Fruit fly (Drosophila melanogaster) whole organism, embryonic: ENCODE measurements around the gene GCS2beta.

Source experiments
- Abd-B ChIP-seq: fragments of 200-800 bp; sonication (Bioruptor generic); optimal IDR thresholded peaks from 2 replicates; lab custom pipeline; 2018; ENCODE audit warnings: missing biosample characterization, mild to moderate bottlenecking, missing genetic modification characterization, moderate library complexity
- CG10321 ChIP-seq: fragments of 200-800 bp; sonication (Bioruptor generic); IDR thresholded peaks from 2 replicates; pipeline ENCODE4 v1.3.6; 2022; ENCODE audit warnings: missing biosample characterization, missing genetic modification characterization
- CG10565 ChIP-seq: fragments of 200-800 bp; sonication (Bioruptor generic); optimal IDR thresholded peaks from 3 replicates; lab custom pipeline; 2016; ENCODE audit warnings: missing biosample characterization, mild to moderate bottlenecking, missing genetic modification characterization
- CG10979 ChIP-seq: fragments of 200-800 bp; sonication (Bioruptor generic); optimal IDR thresholded peaks from 2 replicates; lab custom pipeline; 2018; ENCODE audit warnings: missing biosample characterization, mild to moderate bottlenecking, missing genetic modification characterization, moderate library complexity
- CG13424 ChIP-seq: fragments of 200-800 bp; sonication (Bioruptor generic); optimal IDR thresholded peaks from 2 replicates; lab custom pipeline; 2019; ENCODE audit warnings: missing biosample characterization, mild to moderate bottlenecking, missing genetic modification characterization, moderate library complexity
- CG14710 ChIP-seq: fragments of 200-800 bp; sonication (Bioruptor generic); optimal IDR thresholded peaks from 3 replicates; lab custom pipeline; 2019; ENCODE audit warnings: missing biosample characterization, mild to moderate bottlenecking, missing genetic modification characterization, moderate library complexity
- CG1529 ChIP-seq: fragments of 200-800 bp; sonication (Bioruptor generic); optimal IDR thresholded peaks from 3 replicates; lab custom pipeline; 2018; ENCODE audit warnings: missing biosample characterization, missing genetic modification characterization
- CG15696 ChIP-seq: fragments of 200-800 bp; sonication (Bioruptor generic); optimal IDR thresholded peaks from 2 replicates; lab custom pipeline; 2019; ENCODE audit warnings: missing biosample characterization, mild to moderate bottlenecking, missing genetic modification characterization, moderate library complexity
- CG17361 ChIP-seq: fragments of 200-800 bp; sonication (Bioruptor generic); IDR thresholded peaks from 3 replicates; pipeline ENCODE4 v1.3.6; 2022; ENCODE audit warnings: missing biosample characterization, missing genetic modification characterization
- CG17802 ChIP-seq: fragments of 200-800 bp; sonication (Bioruptor generic); optimal IDR thresholded peaks from 2 replicates; lab custom pipeline; 2018; ENCODE audit warnings: missing biosample characterization, mild to moderate bottlenecking, missing genetic modification characterization, moderate library complexity
- CG4328 ChIP-seq: fragments of 200-800 bp; sonication (Bioruptor generic); optimal IDR thresholded peaks from 3 replicates; lab custom pipeline; 2017; ENCODE audit warnings: missing biosample characterization, missing genetic modification reagents, missing genetic modification characterization
- CG4854 ChIP-seq: fragments of 200-800 bp; sonication (Bioruptor generic); optimal IDR thresholded peaks from 2 replicates; lab custom pipeline; 2016; ENCODE audit warnings: missing biosample characterization, missing genetic modification characterization, inconsistent platforms
- CG5953 ChIP-seq: fragments of 200-800 bp; sonication (Bioruptor generic); IDR thresholded peaks from 2 replicates; pipeline ENCODE4 v1.3.6; 2022; ENCODE audit warnings: missing biosample characterization, missing genetic modification characterization
- CG7271 ChIP-seq: fragments of 200-800 bp; sonication (Bioruptor generic); optimal IDR thresholded peaks from 2 replicates; lab custom pipeline; 2018; ENCODE audit warnings: missing biosample characterization, mild to moderate bottlenecking, missing genetic modification characterization, moderate library complexity
- CG7372 ChIP-seq: fragments of 200-800 bp; sonication (Bioruptor generic); IDR thresholded peaks from 2 replicates; pipeline ENCODE4 v1.3.6; 2022; ENCODE audit warnings: missing biosample characterization, missing genetic modification characterization
- CG8359 ChIP-seq: fragments of 200-800 bp; sonication (Bioruptor generic); optimal IDR thresholded peaks from 2 replicates; lab custom pipeline; 2017; ENCODE audit warnings: missing biosample characterization, mild to moderate bottlenecking, missing genetic modification characterization, borderline replicate concordance
- CG9215 ChIP-seq: fragments of 200-800 bp; sonication (Bioruptor generic); IDR thresholded peaks from 2 replicates; pipeline ENCODE4 v1.3.6; 2022; ENCODE audit warnings: missing biosample characterization, missing genetic modification characterization
- CG9876 ChIP-seq: fragments of 200-800 bp; sonication (Bioruptor generic); optimal IDR thresholded peaks from 2 replicates; lab custom pipeline; 2016; ENCODE audit warnings: missing biosample characterization, missing genetic modification characterization
- CoRest ChIP-seq: fragments of 200-800 bp; sonication (Bioruptor generic); optimal IDR thresholded peaks from 3 replicates; lab custom pipeline; 2018; ENCODE audit warnings: missing biosample characterization, mild to moderate bottlenecking, missing genetic modification characterization, moderate library complexity
- Dip3 ChIP-seq: fragments of 200-800 bp; sonication (Bioruptor generic); optimal IDR thresholded peaks from 3 replicates; lab custom pipeline; 2016; ENCODE audit warnings: missing biosample characterization, missing genetic modification characterization
- HLH4C ChIP-seq: fragments of 200-800 bp; sonication (Bioruptor generic); IDR thresholded peaks from 3 replicates; pipeline ENCODE4 v1.3.6; 2022; ENCODE audit warnings: missing biosample characterization, missing genetic modification characterization; ENCODE audit not compliant: partially characterized antibody
- Hr3 ChIP-seq: fragments of 200-800 bp; sonication (Bioruptor generic); optimal IDR thresholded peaks from 3 replicates; lab custom pipeline; 2016; ENCODE audit warnings: missing biosample characterization, missing genetic modification characterization
- Mrtf ChIP-seq: fragments of 200-800 bp; sonication (Bioruptor generic); IDR thresholded peaks from 3 replicates; pipeline ENCODE4 v1.3.6; 2022; ENCODE audit warnings: missing biosample characterization, missing genetic modification characterization
- Neu2 ChIP-seq: fragments of 200-800 bp; sonication (Bioruptor generic); optimal IDR thresholded peaks from 3 replicates; lab custom pipeline; 2016; ENCODE audit warnings: missing biosample characterization, missing genetic modification characterization, borderline replicate concordance
- NfI ChIP-seq: fragments of 200-800 bp; sonication (Bioruptor generic); optimal IDR thresholded peaks from 3 replicates; lab custom pipeline; 2018; ENCODE audit warnings: missing biosample characterization, mild to moderate bottlenecking, missing genetic modification characterization, moderate library complexity
- PHDP ChIP-seq: fragments of 200-800 bp; sonication (Bioruptor generic); optimal IDR thresholded peaks from 3 replicates; lab custom pipeline; 2018; ENCODE audit warnings: missing biosample characterization, mild to moderate bottlenecking, missing genetic modification characterization, moderate library complexity
- Ptx1 ChIP-seq: fragments of 200-800 bp; sonication (Bioruptor generic); IDR thresholded peaks from 2 replicates; pipeline ENCODE4 v1.3.6; 2022; ENCODE audit warnings: missing biosample characterization, missing genetic modification characterization
- Sox102F ChIP-seq: fragments of 200-800 bp; sonication (Bioruptor generic); optimal IDR thresholded peaks from 2 replicates; lab custom pipeline; 2018; ENCODE audit warnings: missing biosample characterization, mild to moderate bottlenecking, missing genetic modification characterization, moderate library complexity
- Trl ChIP-seq, 3 experiments: fragments of >200 bp in 2 of 3; fragments of 200-800 bp in 1 of 3; sonication (Bioruptor generic) in 1 of 3; optimal IDR thresholded peaks; 2 replicates in 1 of 3; 3 replicates in 2 of 3; lab custom pipeline; 2016 to 2017; ENCODE audit warnings: missing biosample characterization in 1 of 3, missing genetic modification characterization in 1 of 3
- Vsx1 ChIP-seq: fragments of 200-800 bp; sonication (Bioruptor generic); optimal IDR thresholded peaks from 2 replicates; lab custom pipeline; 2017; ENCODE audit warnings: missing biosample characterization, mild to moderate bottlenecking, missing genetic modification characterization, missing genetic modification reagents
- ab ChIP-seq: fragments of 200-800 bp; sonication (Bioruptor generic); optimal IDR thresholded peaks from 2 replicates; lab custom pipeline; 2016; ENCODE audit warnings: missing biosample characterization, missing genetic modification characterization
- ase ChIP-seq: fragments of 200-800 bp; sonication (Bioruptor generic); IDR thresholded peaks from 3 replicates; pipeline ENCODE4 v1.3.6; 2022; ENCODE audit warnings: missing biosample characterization, missing genetic modification characterization
- bcd ChIP-seq: fragments of 200-800 bp; sonication (Bioruptor generic); optimal IDR thresholded peaks from 2 replicates; lab custom pipeline; 2017; ENCODE audit warnings: missing biosample characterization, mild to moderate bottlenecking, missing genetic modification characterization
- bowl ChIP-seq: fragments of 200-800 bp; sonication (Bioruptor generic); IDR thresholded peaks from 2 replicates; pipeline ENCODE4 v1.3.6; 2022; ENCODE audit warnings: missing biosample characterization, missing genetic modification characterization
- cad ChIP-seq: fragments of >200 bp; optimal IDR thresholded peaks from 2 replicates; lab custom pipeline; 2017; ENCODE audit warnings: missing biosample characterization, missing genetic modification characterization
- chn ChIP-seq: fragments of 200-800 bp; sonication (Bioruptor generic); optimal IDR thresholded peaks from 2 replicates; lab custom pipeline; 2016; ENCODE audit warnings: missing biosample characterization, missing genetic modification characterization
- ewg ChIP-seq: fragments of 200-800 bp; sonication (Bioruptor generic); optimal IDR thresholded peaks from 3 replicates; lab custom pipeline; 2017; ENCODE audit warnings: mild to moderate bottlenecking, missing biosample characterization, missing genetic modification reagents, missing genetic modification characterization
- gsb-n ChIP-seq: fragments of 200-800 bp; sonication (Bioruptor generic); optimal IDR thresholded peaks from 3 replicates; lab custom pipeline; 2018; ENCODE audit warnings: missing biosample characterization, mild to moderate bottlenecking, missing genetic modification characterization
- inv ChIP-seq: fragments of 200-800 bp; sonication (Bioruptor generic); IDR thresholded peaks from 2 replicates; pipeline ENCODE4 v1.3.6; 2022; ENCODE audit warnings: missing biosample characterization, missing genetic modification characterization; ENCODE audit not compliant: partially characterized antibody
- jigr1 ChIP-seq: fragments of 200-800 bp; sonication (Bioruptor generic); IDR thresholded peaks from 3 replicates; pipeline ENCODE4 v1.3.6; 2022; ENCODE audit warnings: missing biosample characterization, missing genetic modification characterization
- kah ChIP-seq: fragments of 200-800 bp; sonication (Bioruptor generic); optimal IDR thresholded peaks from 2 replicates; lab custom pipeline; 2018; ENCODE audit warnings: missing biosample characterization, mild to moderate bottlenecking, missing genetic modification characterization
- mam ChIP-seq: fragments of 200-800 bp; sonication (Bioruptor generic); optimal IDR thresholded peaks from 3 replicates; lab custom pipeline; 2016; ENCODE audit warnings: missing biosample characterization, missing genetic modification characterization
- pros ChIP-seq: fragments of 200-800 bp; sonication (Bioruptor generic); optimal IDR thresholded peaks from 3 replicates; lab custom pipeline; 2019; ENCODE audit warnings: missing biosample characterization, mild to moderate bottlenecking, missing genetic modification characterization, moderate library complexity
- ranshi ChIP-seq: fragments of 200-800 bp; sonication (Bioruptor generic); IDR thresholded peaks from 2 replicates; pipeline ENCODE4 v1.3.6; 2022; ENCODE audit warnings: missing biosample characterization, missing genetic modification characterization
- repo ChIP-seq: fragments of 200-800 bp; sonication (Bioruptor generic); optimal IDR thresholded peaks from 2 replicates; lab custom pipeline; 2016; ENCODE audit warnings: missing biosample characterization, missing genetic modification characterization
- sd ChIP-seq: fragments of 200-800 bp; sonication (Bioruptor generic); optimal IDR thresholded peaks from 3 replicates; lab custom pipeline; 2018; ENCODE audit warnings: missing biosample characterization, mild to moderate bottlenecking, missing genetic modification characterization, moderate library complexity
- sens ChIP-seq: fragments of 200-800 bp; sonication (Bioruptor generic); peaks from one replicate; lab custom pipeline; 2016; ENCODE audit warnings: missing biosample characterization, missing genetic modification characterization
- tgo ChIP-seq: fragments of 200-800 bp; sonication (Bioruptor generic); IDR thresholded peaks from 3 replicates; pipeline ENCODE4 v1.3.6; 2022; ENCODE audit warnings: missing biosample characterization, missing genetic modification characterization
- yki ChIP-seq: fragments of >200 bp; optimal IDR thresholded peaks from 3 replicates; lab custom pipeline; 2018

GCS2beta gene

dm6 chr2L:17514090-17514715, 30.1 kb upstream of the GCS2beta start (continued):
- TF ChIP-seq CG8359 (GFP tag; lab: Kevin White, UChicago) (peak; percentile 73), chn (GFP tag; lab: Kevin White, UChicago) (peak; percentile 73), mam (peak; percentile 67), CoRest (tag; lab: Kevin White, UChicago) (peak; percentile 92), ab (GFP tag; lab: Kevin White, UChicago) (peak; percentile 56), ase (GFP tag; lab: Robert Waterston, UW) (peak; percentile 83), CG4854 (GFP tag; lab: Kevin White, UChicago) (no peak), Vsx1 (GFP tag; lab: Kevin White, UChicago) (peak; percentile 75), kah (GFP tag; lab: Kevin White, UChicago) (peak; percentile 79), CG10321 (GFP tag; lab: Robert Waterston, UW) (peak; percentile 67), bcd (peak; percentile 87), CG7372 (GFP tag; lab: Robert Waterston, UW) (peak; percentile 69), sens (peak; percentile 98), HLH4C (GFP tag; lab: Robert Waterston, UW) (no peak), CG13424 (tag; lab: Kevin White, UChicago) (peak; percentile 94), ewg (GFP tag; lab: Kevin White, UChicago) (peak; percentile 76), cad (no peak), CG10565 (peak; percentile 17), PHDP (peak; percentile 88), Neu2 (no peak), Abd-B (GFP tag; lab: Kevin White, UChicago) (peak; percentile 82), CG17361 (GFP tag; lab: Robert Waterston, UW) (peak; percentile 92), bowl (GFP tag; lab: Robert Waterston, UW) (peak; percentile 64; the same call in 1 of the 2 replicates), CG17802 (tag; lab: Kevin White, UChicago) (peak; percentile 60), repo (GFP tag; lab: Kevin White, UChicago) (peak; percentile 60), jigr1 (GFP tag; lab: Robert Waterston, UW) (peak; percentile 64; the same call in 1 of the 3 replicates), gsb-n (tag; lab: Kevin White, UChicago) (peak; percentile 87), CG4328 (GFP tag; lab: Kevin White, UChicago) (peak; percentile 90), Mrtf (peak; percentile 76; the same call in 2 of the 3 replicates), NfI (GFP tag; lab: Kevin White, UChicago) (peak; percentile 77), Ptx1 (GFP tag; lab: Robert Waterston, UW) (peak; percentile 83), Sox102F (GFP tag; lab: Kevin White, UChicago) (peak; percentile 86), inv (GFP tag; lab: Robert Waterston, UW) (no peak), CG10979 (peak; percentile 95), CG7271 (tag; lab: Kevin White, UChicago) (peak; percentile 52), CG14710 (peak; percentile 94), ranshi (GFP tag; lab: Robert Waterston, UW) (peak; percentile 88), tgo (GFP tag; lab: Robert Waterston, UW) (peak; percentile 86), CG9215 (GFP tag; lab: Robert Waterston, UW) (peak; percentile 73), yki (lab: Kevin White, UChicago) (no peak), Dip3 (GFP tag; lab: Kevin White, UChicago) (peak; percentile 21), CG9876 (GFP tag; lab: Kevin White, UChicago) (peak; percentile 30), pros (GFP tag; lab: Kevin White, UChicago) (peak; percentile 88), Trl (optimal IDR thresholded peaks at IDR 0.05; lab: Kevin White, UChicago) (no peak), Trl (GFP tag; optimal IDR thresholded peaks at IDR 0.05; lab: Kevin White, UChicago) (peak; percentile 74), sd (tag; lab: Kevin White, UChicago) (peak; percentile 75), CG5953 (GFP tag; lab: Robert Waterston, UW) (0 out of 2 replicates have a peak, but pooled peaks have one; percentile 23), CG1529 (GFP tag; lab: Kevin White, UChicago) (peak; percentile 79), CG15696 (peak; percentile 96), Hr3 (GFP tag; lab: Kevin White, UChicago) (peak; percentile 86)
